Worm (Caenorhabditis elegans): ENCODE data around the gene Y69A2AR.1.

Gene Y69A2AR.1

DNA sequence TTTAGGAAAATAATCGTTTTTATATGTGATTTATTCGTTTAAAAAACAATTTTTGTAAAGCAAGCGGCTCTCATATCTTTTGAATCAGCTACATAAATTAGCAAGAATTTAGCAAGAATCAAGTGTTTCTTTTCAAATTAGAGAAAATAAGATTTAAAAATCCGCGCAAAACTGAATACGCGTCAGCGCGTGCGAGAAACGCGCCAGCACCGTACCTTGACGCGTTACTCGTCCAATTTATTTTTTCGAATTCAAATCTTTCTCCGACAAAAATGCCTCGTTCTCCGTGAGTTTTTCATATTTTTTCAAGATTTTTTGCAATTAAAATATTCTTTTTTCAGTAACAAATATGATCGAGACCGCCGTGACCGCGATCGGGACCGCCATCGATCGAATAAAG is 9.4 kb downstream of the Y69A2AR.1 start, which contains the start of gene Y94H6A.3 (continued):
- TF ChIP-seq grh-1 (GFP tag; IDR thresholded peaks at IDR 0.05): peak; percentile 92
- no peak for TF ChIP-seq pag-3 (tag; optimal IDR thresholded peaks at IDR 0.05; ENCODE audit: borderline replicate concordance, insufficient read depth)
- TF ChIP-seq unc-130 (tag; optimal IDR thresholded peaks at IDR 0.05): peak; percentile 83
- TF ChIP-seq Y116A8C.19 (tag; optimal IDR thresholded peaks at IDR 0.05; ENCODE audit: borderline replicate concordance): no peak
- TF ChIP-seq unc-62 (GFP tag; optimal IDR thresholded peaks at IDR 0.05): no peak
- peak; percentile 95 for TF ChIP-seq lin-39 (tag; optimal IDR thresholded peaks at IDR 0.05)
- peak; percentile 79 for TF ChIP-seq pax-3 (tag; optimal IDR thresholded peaks at IDR 0.05)
- peak; percentile 95 for TF ChIP-seq isw-1 (GFP tag; IDR thresholded peaks at IDR 0.05)
- peak; percentile 86 for TF ChIP-seq zip-4 (GFP tag; optimal IDR thresholded peaks at IDR 0.05)
- no peak for TF ChIP-seq ces-1 (GFP tag; optimal IDR thresholded peaks at IDR 0.05)
- no peak for TF ChIP-seq ets-5 (GFP tag; IDR thresholded peaks at IDR 0.05)
- TF ChIP-seq nhr-84 (tag; optimal IDR thresholded peaks at IDR 0.05): no peak
- peak; percentile 97 for TF ChIP-seq nhr-47 (tag; optimal IDR thresholded peaks at IDR 0.05)
- TF ChIP-seq irx-1 (tag; optimal IDR thresholded peaks at IDR 0.05): peak; percentile 91
- TF ChIP-seq mep-1 (tag; optimal IDR thresholded peaks at IDR 0.05): peak; percentile 97
- TF ChIP-seq nhr-237 (tag; optimal IDR thresholded peaks at IDR 0.05): peak; percentile 9
- peak; percentile 68 for TF ChIP-seq ceh-90 (tag; optimal IDR thresholded peaks at IDR 0.05)
- TF ChIP-seq C16A3.4 (tag; optimal IDR thresholded peaks at IDR 0.05): peak; percentile 87
- peak; percentile 65 for TF ChIP-seq C34B4.2 (tag; optimal IDR thresholded peaks at IDR 0.05)
- peak; percentile 96 for TF ChIP-seq dsc-1 (tag; optimal IDR thresholded peaks at IDR 0.05)
- peak; percentile 85 for TF ChIP-seq fos-1 (tag; optimal IDR thresholded peaks at IDR 0.05)
- peak; percentile 20 for TF ChIP-seq hpl-2 (GFP tag; optimal IDR thresholded peaks at IDR 0.05)
- peak; percentile 95 for TF ChIP-seq lin-15B (tag; optimal IDR thresholded peaks at IDR 0.05)
- peak; percentile 93 for TF ChIP-seq nhr-90 (tag; optimal IDR thresholded peaks at IDR 0.05; ENCODE audit: poor library complexity)
- TF ChIP-seq mef-2 (tag; optimal IDR thresholded peaks at IDR 0.05): no peak
- TF ChIP-seq nhr-20 (tag; optimal IDR thresholded peaks at IDR 0.05): peak; percentile 91
- peak; percentile 65 for TF ChIP-seq ztf-4 (tag; optimal IDR thresholded peaks at IDR 0.05)
- TF ChIP-seq vab-15 (tag; optimal IDR thresholded peaks at IDR 0.05): no peak
- TF ChIP-seq egl-13 (tag; optimal IDR thresholded peaks at IDR 0.05): peak; percentile 78
- peak; percentile 63 for TF ChIP-seq fkh-10 (GFP tag; optimal IDR thresholded peaks at IDR 0.05)
- peak; percentile 62 for TF ChIP-seq aly-2 (tag; optimal IDR thresholded peaks at IDR 0.05)
- TF ChIP-seq ceh-88 (GFP tag; IDR thresholded peaks at IDR 0.05): peak; percentile 66
- TF ChIP-seq zag-1 (tag; optimal IDR thresholded peaks at IDR 0.05): no peak
- peak; percentile 82 for TF ChIP-seq C04F5.9 (tag; optimal IDR thresholded peaks at IDR 0.05)

DNA sequence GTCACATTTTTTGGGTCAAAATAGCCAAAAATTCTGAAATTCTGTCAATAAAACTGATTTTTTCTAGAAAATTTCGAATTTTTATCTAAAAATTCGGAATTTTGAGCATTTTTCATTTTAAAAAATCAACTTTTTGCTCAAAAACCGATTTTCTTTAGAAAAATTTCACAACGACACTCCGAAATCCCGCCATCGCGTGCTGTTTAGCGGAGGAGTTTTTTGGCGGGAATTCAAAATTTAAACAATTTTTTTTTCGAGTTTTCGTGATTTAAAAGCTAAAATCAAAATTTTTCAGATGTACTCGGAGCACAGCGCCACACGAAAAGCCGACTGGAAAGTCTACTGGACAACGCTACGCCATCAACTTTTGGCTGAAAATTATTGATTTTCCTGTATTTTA is 10.8 kb downstream of the Y69A2AR.1 start:
- TF ChIP-seq efl-1 (optimal IDR thresholded peaks at IDR 0.05) (peak; percentile 64 to 85), efl-1 (GFP tag; optimal IDR thresholded peaks at IDR 0.05 in 1 of 2) (peak; percentile 74 to 95), lin-35 (GFP tag; optimal IDR thresholded peaks at IDR 0.05) (peak; percentile 39 to 40), pax-3 (tag; optimal IDR thresholded peaks at IDR 0.05) (no peak), nhr-20 (tag; optimal IDR thresholded peaks at IDR 0.05) (no peak), dpl-1 (GFP tag; optimal IDR thresholded peaks at IDR 0.05) (peak; percentile 23 to 69 (median 36)), lin-13 (GFP tag; optimal IDR thresholded peaks at IDR 0.05) (no peak), blmp-1 (tag; optimal IDR thresholded peaks at IDR 0.05) (no peak)

DNA sequence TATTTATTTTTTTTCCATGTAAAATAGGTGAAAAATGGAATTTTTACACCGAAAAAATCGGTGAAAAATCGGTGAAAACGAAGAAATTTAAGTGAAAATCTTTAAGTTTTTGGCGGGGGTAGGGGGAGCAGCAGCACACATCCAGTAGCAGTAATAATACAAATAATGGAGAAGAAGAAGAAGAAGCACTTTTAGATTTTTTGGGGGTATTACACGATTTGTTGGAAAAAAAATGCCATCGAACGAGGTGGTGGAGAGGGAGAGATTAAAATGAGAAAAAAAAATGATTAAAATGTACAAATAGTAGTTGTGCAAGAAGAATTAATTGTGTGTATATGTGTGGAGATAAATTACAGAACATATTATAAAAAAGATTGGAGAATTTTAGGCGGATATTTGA is 11.3 kb downstream of the Y69A2AR.1 start:
- TF ChIP-seq sup-37 (GFP tag; optimal IDR thresholded peaks at IDR 0.05) (no peak), sptf-1 (tag; optimal IDR thresholded peaks at IDR 0.05) (no peak), efl-1 (optimal IDR thresholded peaks at IDR 0.05) (no peak), efl-1 (GFP tag; optimal IDR thresholded peaks at IDR 0.05 in 1 of 2) (peak in 1 of 2 experiments; percentile 38), aly-2 (tag; optimal IDR thresholded peaks at IDR 0.05) (no peak), mef-2 (tag; optimal IDR thresholded peaks at IDR 0.05) (no peak)

All from whole organism, L1 larva.